Worm (Caenorhabditis elegans) whole organism, L2 larva: Measurements from ENCODE around the gene F26F4.12.

ENCODE experiments used
- Y55F3AM.14 ChIP-seq: fragments of 200-800 bp; sonication (Bioruptor generic); optimal IDR thresholded peaks from 2 replicates; lab custom pipeline; 2018; ENCODE audit warnings: mild to moderate bottlenecking, missing genetic modification characterization, missing compliant biosample characterization
- aly-2 ChIP-seq: fragments of 150-350 bp; optimal IDR thresholded peaks from 2 replicates; lab custom pipeline; 2014; ENCODE audit warnings: missing biosample characterization, missing genetic modification characterization
- lsy-2 ChIP-seq, 2 experiments: fragments of 150-350 bp in 1 of 2; sonication (generic microtip) in 1 of 2; optimal IDR thresholded peaks; 2 replicates each; lab custom pipeline; 2014 to 2017; ENCODE audit warnings: missing biosample characterization in 2 of 2, missing genetic modification characterization in 2 of 2
- nhr-11 ChIP-seq: fragments of 150-350 bp; optimal IDR thresholded peaks from 2 replicates; lab custom pipeline; 2014; ENCODE audit warnings: missing biosample characterization, missing genetic modification characterization
- snpc-4 ChIP-seq: fragments of 150-350 bp; optimal IDR thresholded peaks from 2 replicates; lab custom pipeline; 2014; ENCODE audit warnings: missing biosample characterization, missing genetic modification characterization
- ztf-4 ChIP-seq: fragments of 150-350 bp; optimal IDR thresholded peaks from 2 replicates; lab custom pipeline; 2014; ENCODE audit warnings: missing biosample characterization, missing genetic modification characterization

ce11 chrIII:4874671-4875070 lies 35.2 kb downstream of the F26F4.12 start, which contains the start of gene C35D10.12:
- TF ChIP-seq lsy-2 (tag; optimal IDR thresholded peaks at IDR 0.05; lab: Kevin White, UChicago) (no peak), ztf-4 (tag; lab: Kevin White, UChicago) (no peak), aly-2 (tag; lab: Kevin White, UChicago) (no peak), nhr-11 (tag; lab: Kevin White, UChicago) (no peak), snpc-4 (tag; lab: Kevin White, UChicago) (no peak), Y55F3AM.14 (no peak)
